Fruit fly (Drosophila melanogaster): ENCODE data around the gene ppk14.
A peak's percentile ranks its signal among the peaks of the same experiment; 100 is the strongest.

Gene ppk14

dm6 chr2L:6350984-6351808, 3.6 kb upstream of the ppk14 start, which contains the start of gene CG9498 (continued):
- TF ChIP-seq ERR (GFP tag; optimal IDR thresholded peaks at IDR 0.05) (no peak), stwl (tag; optimal IDR thresholded peaks at IDR 0.05) (no peak), CG12155 (GFP tag; optimal IDR thresholded peaks at IDR 0.05) (peak; percentile 66), CG13775 (GFP tag; optimal IDR thresholded peaks at IDR 0.05) (peak; percentile 68), disco-r (GFP tag; optimal IDR thresholded peaks at IDR 0.05) (no peak), Ets97D (GFP tag; optimal IDR thresholded peaks at IDR 0.05) (no peak), sens (GFP tag) (peak; percentile 89), Ravus (GFP tag; IDR thresholded peaks at IDR 0.05) (peak; percentile 35), CG31224 (GFP tag; IDR thresholded peaks at IDR 0.05) (peak; percentile 82), CG15073 (GFP tag; optimal IDR thresholded peaks at IDR 0.05) (no peak), CG3726 (GFP tag; IDR thresholded peaks at IDR 0.05) (0 out of 3 replicates have a peak, but pooled peaks have one; percentile 49), az2 (GFP tag; optimal IDR thresholded peaks at IDR 0.05) (peak; percentile 55), bcd (GFP tag; optimal IDR thresholded peaks at IDR 0.05) (peak; percentile 73), sd (tag; optimal IDR thresholded peaks at IDR 0.05) (peak; percentile 35), Dip2 (GFP tag; IDR thresholded peaks at IDR 0.05) (no peak), org-1 (GFP tag; optimal IDR thresholded peaks at IDR 0.05) (peak; percentile 81), CrebB (tag; optimal IDR thresholded peaks at IDR 0.05) (peak; percentile 41), Sry-β (GFP tag; optimal IDR thresholded peaks at IDR 0.05) (no peak), crc (GFP tag; optimal IDR thresholded peaks at IDR 0.05) (no peak), CG14667 (GFP tag; IDR thresholded peaks at IDR 0.05) (peak; percentile 67), CG7839 (tag; optimal IDR thresholded peaks at IDR 0.05) (peak; percentile 93), NK7.1 (GFP tag; optimal IDR thresholded peaks at IDR 0.05) (peak; percentile 7), CG17186 (GFP tag; optimal IDR thresholded peaks at IDR 0.05) (no peak), ci (GFP tag; IDR thresholded peaks at IDR 0.05) (peak; percentile 15; the same call in 1 of the 3 replicates), zf30C (GFP tag; optimal IDR thresholded peaks at IDR 0.05) (no peak), exex (tag; optimal IDR thresholded peaks at IDR 0.05) (peak; percentile 95), CG6654 (GFP tag; optimal IDR thresholded peaks at IDR 0.05) (peak; percentile 58), CG13424 (tag; optimal IDR thresholded peaks at IDR 0.05) (peak; percentile 89), Mrtf (GFP tag; IDR thresholded peaks at IDR 0.05) (no peak), CG4820 (GFP tag; optimal IDR thresholded peaks at IDR 0.05) (no peak), vfl (GFP tag; optimal IDR thresholded peaks at IDR 0.05) (peak; percentile 14), ac (GFP tag; optimal IDR thresholded peaks at IDR 0.05) (no peak), CG8089 (GFP tag; optimal IDR thresholded peaks at IDR 0.05) (no peak), HLH4C (GFP tag; IDR thresholded peaks at IDR 0.05; ENCODE audit: partially characterized antibody) (no peak), fd96Cb (tag; optimal IDR thresholded peaks at IDR 0.05) (peak; percentile 83), vnd (GFP tag; IDR thresholded peaks at IDR 0.05; ENCODE audit: partially characterized antibody) (no peak), CG4707 (GFP tag; optimal IDR thresholded peaks at IDR 0.05) (no peak), CG12299 (tag; optimal IDR thresholded peaks at IDR 0.05) (peak; percentile 79), nmo (GFP tag; optimal IDR thresholded peaks at IDR 0.05) (peak; percentile 74), twi (tag; optimal IDR thresholded peaks at IDR 0.05) (peak; percentile 33), CG34422 (GFP tag; IDR thresholded peaks at IDR 0.05) (peak; percentile 69; the same call in 2 of the 3 replicates), CG9215 (GFP tag; IDR thresholded peaks at IDR 0.05) (peak; percentile 86), GATAe (GFP tag; conservative IDR thresholded peaks at IDR 0.05) (peak; percentile 34; the same call in 1 of the 2 replicates), vvl (GFP tag; IDR thresholded peaks at IDR 0.05) (peak; percentile 57), Bdp1 (GFP tag; optimal IDR thresholded peaks at IDR 0.05) (no peak), seq (GFP tag; IDR thresholded peaks at IDR 0.05) (peak; percentile 80), lab (GFP tag; optimal IDR thresholded peaks at IDR 0.05) (peak; percentile 96), Rx (GFP tag; IDR thresholded peaks at IDR 0.05) (peak; percentile 66), Oli (tag; optimal IDR thresholded peaks at IDR 0.05) (peak; percentile 79), hth (optimal IDR thresholded peaks at IDR 0.05) (no peak)
